Worm (Caenorhabditis elegans): ENCODE measurements around the gene srd-18.

ce11 chrV:13464123-13464522 lies 37.5 kb upstream of the srd-18 start:
- no peak for TF ChIP-seq med-1 (GFP tag; optimal IDR thresholded peaks at IDR 0.05; ENCODE audit: insufficient read depth)
- TF ChIP-seq ztf-23 (GFP tag; IDR thresholded peaks at IDR 0.05) = no peak
- no peak for TF ChIP-seq flt-1 (GFP tag; IDR thresholded peaks at IDR 0.05)
- no peak for TF ChIP-seq cog-1 (tag; optimal IDR thresholded peaks at IDR 0.05)
